Worm (Caenorhabditis elegans) whole organism, L1 larva: ENCODE measurements around the gene lov-1.

ENCODE experiments used
- C16A3.4 ChIP-seq: fragments of 150-350 bp; optimal IDR thresholded peaks from 2 replicates; lab custom pipeline; 2014; ENCODE audit warnings: missing biosample characterization, missing genetic modification characterization
- aha-1 ChIP-seq: fragments of 150-350 bp; optimal IDR thresholded peaks from 2 replicates; lab custom pipeline; 2014; ENCODE audit warnings: missing biosample characterization, missing genetic modification characterization
- ama-1 ChIP-seq: fragments of 150-350 bp; optimal IDR thresholded peaks from 2 replicates; lab custom pipeline; 2014
- blmp-1 ChIP-seq: fragments of 150-350 bp; optimal IDR thresholded peaks from 2 replicates; lab custom pipeline; 2014; ENCODE audit warnings: missing biosample characterization, missing genetic modification characterization
- ceh-63 ChIP-seq: fragments of 200-800 bp; sonication (Bioruptor generic); optimal IDR thresholded peaks from 2 replicates; lab custom pipeline; 2018; ENCODE audit warnings: mild to moderate bottlenecking, missing genetic modification characterization, missing compliant biosample characterization
- ceh-82 ChIP-seq, 3 experiments: fragments of 150-350 bp in 1 of 3; sonication (generic microtip) in 2 of 3; optimal IDR thresholded peaks; 2 replicates each; lab custom pipeline; 2014 to 2017; ENCODE audit warnings: missing biosample characterization in 3 of 3, missing genetic modification characterization in 3 of 3
- ces-1 ChIP-seq: fragments of 150-350 bp; optimal IDR thresholded peaks from 2 replicates; lab custom pipeline; 2014; ENCODE audit warnings: missing biosample characterization, missing genetic modification reagents, missing genetic modification characterization
- dsc-1 ChIP-seq: sonication (generic microtip); optimal IDR thresholded peaks from 2 replicates; lab custom pipeline; 2016; ENCODE audit warnings: mild to moderate bottlenecking, missing genetic modification characterization, missing compliant biosample characterization
- efl-1 ChIP-seq, 4 experiments: fragments of 150-350 bp; optimal IDR thresholded peaks in 3 of 4; peaks in 1 of 4; 1 replicate in 1 of 4; 2 replicates in 3 of 4; lab custom pipeline; 2014; ENCODE audit warnings: missing biosample characterization in 2 of 4, missing genetic modification characterization in 2 of 4, missing genetic modification reagents in 2 of 4
- efl-3 ChIP-seq: fragments of 200-800 bp; sonication (Bioruptor generic); optimal IDR thresholded peaks from 2 replicates; lab custom pipeline; 2018; ENCODE audit warnings: mild to moderate bottlenecking, missing genetic modification characterization, missing compliant biosample characterization
- elt-2 ChIP-seq: sonication (generic microtip); optimal IDR thresholded peaks from 2 replicates; lab custom pipeline; 2016; ENCODE audit warnings: missing genetic modification characterization, mild to moderate bottlenecking, inconsistent platforms, missing compliant biosample characterization, missing genetic modification reagents
- elt-3 ChIP-seq, 6 experiments: fragments of 150-350 bp in 1 of 6; sonication (generic microtip); optimal IDR thresholded peaks; 2 replicates each; lab custom pipeline; 2017 to 2018; ENCODE audit warnings: missing biosample characterization in 6 of 6, missing genetic modification characterization in 6 of 6, inconsistent platforms in 1 of 6
- ets-5 ChIP-seq: fragments of 200-800 bp; sonication (Bioruptor generic); IDR thresholded peaks from 2 replicates; pipeline ENCODE4 v1.3.6; 2022; ENCODE audit warnings: missing genetic modification characterization, missing compliant biosample characterization
- fkh-4 ChIP-seq: sonication (generic microtip); optimal IDR thresholded peaks from 2 replicates; lab custom pipeline; 2016; ENCODE audit warnings: missing compliant biosample characterization, missing genetic modification characterization, borderline replicate concordance
- fkh-8 ChIP-seq: sonication (generic microtip); optimal IDR thresholded peaks from 2 replicates; lab custom pipeline; 2016; ENCODE audit warnings: mild to moderate bottlenecking, missing genetic modification characterization, missing compliant biosample characterization
- fos-1 ChIP-seq: fragments of 150-350 bp; optimal IDR thresholded peaks from 2 replicates; lab custom pipeline; 2014; ENCODE audit warnings: missing biosample characterization, missing genetic modification characterization
- hlh-4 ChIP-seq: sonication (generic microtip); optimal IDR thresholded peaks from 2 replicates; lab custom pipeline; 2016; ENCODE audit warnings: mild to moderate bottlenecking, missing genetic modification characterization, missing compliant biosample characterization
- irx-1 ChIP-seq: sonication (generic microtip); optimal IDR thresholded peaks from 2 replicates; lab custom pipeline; 2016; ENCODE audit warnings: missing genetic modification characterization, missing compliant biosample characterization
- jun-1 ChIP-seq: fragments of 150-350 bp; optimal IDR thresholded peaks from 2 replicates; lab custom pipeline; 2014; ENCODE audit warnings: missing biosample characterization, missing genetic modification reagents, missing genetic modification characterization
- lin-35 ChIP-seq, 2 experiments: fragments of 150-350 bp; optimal IDR thresholded peaks; 2 replicates each; lab custom pipeline; 2014; ENCODE audit warnings: missing biosample characterization in 2 of 2, missing genetic modification characterization in 2 of 2, missing genetic modification reagents in 2 of 2
- lin-39 ChIP-seq: fragments of 150-350 bp; optimal IDR thresholded peaks from 2 replicates; lab custom pipeline; 2014; ENCODE audit warnings: missing biosample characterization, missing genetic modification reagents, missing genetic modification characterization
- mab-9 ChIP-seq: fragments of 200-800 bp; sonication (Bioruptor generic); IDR thresholded peaks from 2 replicates; pipeline ENCODE4 v1.3.6; 2022; ENCODE audit warnings: missing genetic modification reagents, missing genetic modification characterization, missing compliant biosample characterization
- nhr-12 ChIP-seq: sonication (generic microtip); optimal IDR thresholded peaks from 2 replicates; lab custom pipeline; 2017; ENCODE audit warnings: missing biosample characterization, missing genetic modification characterization
- nhr-20 ChIP-seq: sonication (generic microtip); optimal IDR thresholded peaks from 2 replicates; lab custom pipeline; 2016; ENCODE audit warnings: mild to moderate bottlenecking, missing genetic modification characterization, missing compliant biosample characterization
- nhr-76 ChIP-seq: sonication (generic microtip); optimal IDR thresholded peaks from 2 replicates; lab custom pipeline; 2017; ENCODE audit warnings: missing biosample characterization, missing genetic modification characterization
- nhr-77 ChIP-seq: fragments of 150-350 bp; optimal IDR thresholded peaks from 2 replicates; lab custom pipeline; 2014; ENCODE audit warnings: missing biosample characterization, missing genetic modification characterization
- nhr-85 ChIP-seq: sonication (generic microtip); peaks from one replicate; lab custom pipeline; 2016; ENCODE audit warnings: missing genetic modification characterization, inconsistent platforms, missing compliant biosample characterization
- pax-3 ChIP-seq: fragments of 200-800 bp; sonication (Bioruptor generic); optimal IDR thresholded peaks from 2 replicates; lab custom pipeline; 2018; ENCODE audit warnings: mild to moderate bottlenecking, missing genetic modification characterization, moderate library complexity, missing compliant biosample characterization
- pqm-1 ChIP-seq: sonication (generic microtip); optimal IDR thresholded peaks from 3 replicates; lab custom pipeline; 2017; ENCODE audit warnings: missing biosample characterization, missing genetic modification characterization
- skn-1 ChIP-seq: fragments of 150-350 bp; optimal IDR thresholded peaks from 2 replicates; lab custom pipeline; 2014; ENCODE audit warnings: missing biosample characterization, missing genetic modification characterization
- snu-23 ChIP-seq: sonication (generic microtip); optimal IDR thresholded peaks from 2 replicates; lab custom pipeline; 2016; ENCODE audit warnings: missing genetic modification characterization, missing compliant biosample characterization
- sup-37 ChIP-seq: fragments of 200-800 bp; sonication (Bioruptor generic); optimal IDR thresholded peaks from 2 replicates; lab custom pipeline; 2018; ENCODE audit warnings: mild to moderate bottlenecking, missing genetic modification characterization, missing compliant biosample characterization
- tlp-1 ChIP-seq: fragments of 150-350 bp; optimal IDR thresholded peaks from 2 replicates; lab custom pipeline; 2014; ENCODE audit warnings: missing biosample characterization, missing genetic modification characterization
- unc-130 ChIP-seq: fragments of 150-350 bp; optimal IDR thresholded peaks from 2 replicates; lab custom pipeline; 2017; ENCODE audit warnings: missing biosample characterization, missing genetic modification characterization, inconsistent platforms
- unc-98 ChIP-seq: fragments of 200-800 bp; sonication (Bioruptor generic); IDR thresholded peaks from 2 replicates; pipeline ENCODE4 v1.3.6; 2022; ENCODE audit warnings: missing genetic modification characterization, missing compliant biosample characterization
- vab-15 ChIP-seq: sonication (generic microtip); optimal IDR thresholded peaks from 2 replicates; lab custom pipeline; 2017; ENCODE audit warnings: missing genotype, mild to moderate bottlenecking, missing genetic modification characterization, missing compliant biosample characterization
- zip-4 ChIP-seq: fragments of 200-800 bp; sonication (Bioruptor generic); optimal IDR thresholded peaks from 2 replicates; lab custom pipeline; 2018; ENCODE audit warnings: mild to moderate bottlenecking, missing genetic modification characterization, moderate library complexity, missing compliant biosample characterization
- ztf-4 ChIP-seq: fragments of 150-350 bp; optimal IDR thresholded peaks from 2 replicates; lab custom pipeline; 2014; ENCODE audit warnings: missing biosample characterization, missing genetic modification characterization

Gene lov-1

DNA sequence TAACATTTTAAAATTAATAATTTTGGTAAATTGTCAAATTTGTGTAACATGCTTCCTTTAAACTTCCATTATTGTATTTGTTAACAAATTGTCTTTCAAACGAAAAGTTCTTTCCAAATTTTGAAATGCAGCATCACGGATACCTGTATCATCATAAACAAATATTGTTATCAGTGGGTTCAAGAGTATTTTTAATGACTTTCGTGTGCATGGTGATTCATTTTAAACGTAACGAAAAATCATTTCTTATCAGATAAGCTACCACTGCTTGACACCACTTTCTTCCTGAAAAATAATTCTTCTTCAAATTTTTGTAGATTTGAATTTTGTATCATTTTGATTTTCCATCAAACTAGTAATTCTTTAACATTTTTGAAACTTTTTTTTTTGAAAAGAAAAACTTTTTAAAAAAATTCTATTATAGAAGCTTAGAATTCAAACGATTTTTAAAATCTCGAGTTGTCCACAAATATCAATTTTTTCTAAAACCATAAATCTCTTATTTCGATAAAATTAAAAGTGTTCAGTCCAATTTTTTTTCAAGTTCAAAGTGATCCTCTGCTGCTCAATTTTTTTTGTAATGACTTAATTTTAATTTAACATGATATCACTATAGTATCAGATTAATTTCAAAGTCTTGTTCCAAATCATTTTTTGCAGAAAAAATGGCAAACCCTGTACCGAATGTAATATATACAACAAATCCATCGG is 12.8 kb upstream of the lov-1 start, which contains the start of gene F27E5.9:
F27E5.9 (plus strand) TSS at position 661 of the 711 bp plus-strand sequence.
- TF ChIP-seq ama-1 (lab: Kevin White, UChicago) (no peak), efl-3 (no peak), elt-2 (tag; lab: Kevin White, UChicago) (peak; percentile 92), irx-1 (tag; lab: Kevin White, UChicago) (no peak), lin-35 (GFP tag; optimal IDR thresholded peaks at IDR 0.05; lab: Kevin White, UChicago) (peak in 1 of 2 experiments; percentile 35), ztf-4 (no peak), efl-1 (optimal IDR thresholded peaks at IDR 0.05; lab: Kevin White, UChicago) (no peak), efl-1 (GFP tag; optimal IDR thresholded peaks at IDR 0.05 in 1 of 2; lab: Kevin White, UChicago) (peak in 1 of 2 experiments; percentile 78), ets-5 (GFP tag; lab: Robert Waterston, UW) (no peak), nhr-76 (tag; lab: Kevin White, UChicago) (no peak), ces-1 (no peak), nhr-85 (tag; lab: Kevin White, UChicago) (no peak), nhr-77 (tag; lab: Kevin White, UChicago) (no peak), pqm-1 (tag; lab: Kevin White, UChicago) (peak; percentile 96), ceh-63 (GFP tag; lab: Kevin White, UChicago) (no peak), unc-130 (tag; lab: Kevin White, UChicago) (no peak), jun-1 (no peak), fos-1 (tag; lab: Kevin White, UChicago) (no peak), elt-3 (tag; optimal IDR thresholded peaks at IDR 0.05; lab: Kevin White, UChicago) (no peak), nhr-20 (tag; lab: Kevin White, UChicago) (no peak), tlp-1 (tag; lab: Kevin White, UChicago) (peak; percentile 80)
- TF ChIP-seq, all 84 proteins: peak for 5

DNA sequence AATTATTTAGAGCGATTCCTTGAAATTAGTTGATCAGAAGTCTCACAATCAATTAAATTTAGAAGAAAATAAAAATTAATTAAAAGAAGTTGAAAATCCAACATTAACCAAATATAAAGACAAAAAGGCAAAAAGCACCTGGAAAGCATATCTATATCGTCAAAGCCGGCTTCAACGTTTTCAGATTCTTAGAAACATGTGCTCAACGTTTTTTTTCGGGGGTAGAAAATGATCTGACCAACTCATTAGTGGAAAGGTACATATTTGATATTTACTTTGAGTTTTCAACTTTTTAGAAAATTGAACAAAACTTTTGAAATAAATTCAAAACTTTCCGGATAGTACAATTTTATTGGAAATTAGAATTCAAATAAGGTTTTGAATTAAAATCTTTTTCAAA is 11.2 kb upstream of the lov-1 start:
- TF ChIP-seq pqm-1 (tag; lab: Kevin White, UChicago) (no peak), hlh-4 (tag; lab: Kevin White, UChicago) (peak; percentile 82), unc-98 (GFP tag; lab: Robert Waterston, UW) (no peak), sup-37 (GFP tag; lab: Kevin White, UChicago) (no peak), snu-23 (GFP tag; lab: Kevin White, UChicago) (no peak), dsc-1 (no peak), elt-2 (tag; lab: Kevin White, UChicago) (no peak), efl-1 (optimal IDR thresholded peaks at IDR 0.05; lab: Kevin White, UChicago) (no peak), efl-1 (GFP tag; optimal IDR thresholded peaks at IDR 0.05 in 1 of 2; lab: Kevin White, UChicago) (peak in 1 of 2 experiments; percentile 18), fkh-8 (tag; lab: Kevin White, UChicago) (peak; percentile 53), blmp-1 (tag; lab: Kevin White, UChicago) (no peak), skn-1 (tag; lab: Kevin White, UChicago) (no peak), ztf-4 (no peak), aha-1 (tag; lab: Kevin White, UChicago) (no peak)

DNA sequence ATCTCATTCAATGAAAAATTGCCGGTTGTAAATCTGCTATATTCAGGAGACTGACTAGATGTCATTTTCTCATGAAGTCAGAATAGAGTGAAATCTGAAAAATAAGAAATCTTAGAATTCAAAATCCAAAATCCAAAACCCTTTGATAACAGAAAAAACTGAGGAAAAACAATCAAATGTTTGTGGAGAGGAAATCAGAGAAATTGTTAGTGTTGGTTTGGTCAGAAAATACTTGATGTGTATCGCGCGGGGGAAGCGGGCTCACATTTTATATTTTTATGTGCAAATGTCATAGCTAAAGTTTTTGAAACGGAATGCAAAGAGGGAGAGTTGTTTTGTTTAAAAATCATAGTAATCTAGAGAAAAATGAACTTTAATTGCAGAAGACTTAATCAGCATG is 10.1 kb upstream of the lov-1 start, which contains the start of gene F27E5.5:
F27E5.5 (minus strand) TSS at position 101 of the 400 bp plus-strand sequence.
- no peak for TF ChIP-seq aha-1 (tag; lab: Kevin White, UChicago)
- TF ChIP-seq zip-4 = no peak
- no peak for TF ChIP-seq vab-15 (tag; lab: Kevin White, UChicago)
- TF ChIP-seq ceh-63 (GFP tag; lab: Kevin White, UChicago) = no peak
- TF ChIP-seq pax-3 (tag; lab: Kevin White, UChicago) = no peak
- TF ChIP-seq nhr-12 (tag; lab: Kevin White, UChicago) = no peak
- TF ChIP-seq blmp-1 (tag; lab: Kevin White, UChicago) = no peak
- TF ChIP-seq lin-39 = no peak
- TF ChIP-seq C16A3.4 = no peak
- no peak for TF ChIP-seq fkh-4 (tag; lab: Kevin White, UChicago)
- no peak for TF ChIP-seq ceh-82 (tag; optimal IDR thresholded peaks at IDR 0.05; lab: Kevin White, UChicago)
- no peak for TF ChIP-seq mab-9 (GFP tag; lab: Robert Waterston, UW)
- TF ChIP-seq ztf-4 = no peak
